Fruit fly (Drosophila melanogaster) whole organism, embryonic: ENCODE measurements around the gene AP-1mu.

Experiments
- Adf1 ChIP-seq: fragments of 200-800 bp; sonication (Bioruptor generic); IDR thresholded peaks from 2 replicates; pipeline ENCODE4 v1.3.6; 2022; ENCODE audit warnings: missing biosample characterization, missing genetic modification characterization
- CG10147 ChIP-seq: fragments of 200-800 bp; sonication (Bioruptor generic); optimal IDR thresholded peaks from 2 replicates; lab custom pipeline; 2019; ENCODE audit warnings: missing biosample characterization, mild to moderate bottlenecking, missing genetic modification characterization, moderate library complexity
- CG10366 ChIP-seq: fragments of 200-800 bp; sonication (Bioruptor generic); IDR thresholded peaks from 2 replicates; pipeline ENCODE4 v1.3.6; 2022; ENCODE audit warnings: missing biosample characterization, missing genetic modification characterization
- CG11085 ChIP-seq: fragments of 200-800 bp; sonication (Bioruptor generic); IDR thresholded peaks from 2 replicates; pipeline ENCODE4 v1.3.6; 2022; ENCODE audit warnings: missing biosample characterization, missing genetic modification characterization
- CG13894 ChIP-seq: fragments of 200-800 bp; sonication (Bioruptor generic); optimal IDR thresholded peaks from 3 replicates; lab custom pipeline; 2018; ENCODE audit warnings: missing biosample characterization, mild to moderate bottlenecking, missing genetic modification characterization, moderate library complexity
- CG17568 ChIP-seq: fragments of 200-800 bp; sonication (Bioruptor generic); optimal IDR thresholded peaks from 2 replicates; lab custom pipeline; 2018; ENCODE audit warnings: missing biosample characterization, mild to moderate bottlenecking, missing genetic modification characterization, moderate library complexity
- CG18262 ChIP-seq: fragments of 200-800 bp; optimal IDR thresholded peaks from 3 replicates; lab custom pipeline; 2019; ENCODE audit warnings: missing biosample characterization, mild to moderate bottlenecking, missing genetic modification characterization, moderate library complexity
- CG18764 ChIP-seq: fragments of 200-800 bp; sonication (Bioruptor generic); optimal IDR thresholded peaks from 3 replicates; lab custom pipeline; 2016; ENCODE audit warnings: missing biosample characterization, missing genetic modification characterization
- CG4328 ChIP-seq: fragments of 200-800 bp; sonication (Bioruptor generic); optimal IDR thresholded peaks from 3 replicates; lab custom pipeline; 2017; ENCODE audit warnings: missing biosample characterization, missing genetic modification reagents, missing genetic modification characterization
- CG43689 ChIP-seq: fragments of 200-800 bp; sonication (Bioruptor generic); IDR thresholded peaks from 2 replicates; pipeline ENCODE4 v1.3.6; 2022; ENCODE audit warnings: missing biosample characterization, missing genetic modification characterization
- CG6175 ChIP-seq: fragments of 200-800 bp; sonication (Bioruptor generic); IDR thresholded peaks from 3 replicates; pipeline ENCODE4 v1.3.6; 2022; ENCODE audit warnings: missing biosample characterization, missing genetic modification characterization
- CG6654 ChIP-seq: fragments of 200-800 bp; sonication (Bioruptor generic); optimal IDR thresholded peaks from 2 replicates; lab custom pipeline; 2017; ENCODE audit warnings: missing biosample characterization, mild to moderate bottlenecking, missing genetic modification characterization
- CG6813 ChIP-seq: fragments of 200-800 bp; sonication (Bioruptor generic); optimal IDR thresholded peaks from 2 replicates; lab custom pipeline; 2017; ENCODE audit warnings: missing biosample characterization, missing genetic modification characterization, mild to moderate bottlenecking, moderate library complexity, missing genetic modification reagents
- CG7745 ChIP-seq: fragments of 200-800 bp; sonication (Bioruptor generic); optimal IDR thresholded peaks from 2 replicates; lab custom pipeline; 2018; ENCODE audit warnings: missing biosample characterization, mild to moderate bottlenecking, missing genetic modification characterization, moderate library complexity
- Camta ChIP-seq: fragments of 200-800 bp; sonication (Bioruptor generic); optimal IDR thresholded peaks from 2 replicates; lab custom pipeline; 2016; ENCODE audit warnings: missing biosample characterization, missing genetic modification characterization
- CoRest ChIP-seq: fragments of 200-800 bp; sonication (Bioruptor generic); optimal IDR thresholded peaks from 3 replicates; lab custom pipeline; 2018; ENCODE audit warnings: missing biosample characterization, mild to moderate bottlenecking, missing genetic modification characterization, moderate library complexity
- Deaf1 ChIP-seq: fragments of 200-800 bp; optimal IDR thresholded peaks from 3 replicates; lab custom pipeline; 2019; ENCODE audit warnings: missing biosample characterization, mild to moderate bottlenecking, missing genetic modification characterization, moderate library complexity
- Drgx ChIP-seq: fragments of 200-800 bp; sonication (Bioruptor generic); IDR thresholded peaks from 2 replicates; pipeline ENCODE4 v1.3.6; 2022; ENCODE audit warnings: missing biosample characterization, missing genetic modification characterization
- Fer1 ChIP-seq: fragments of 200-800 bp; sonication (Bioruptor generic); optimal IDR thresholded peaks from 2 replicates; lab custom pipeline; 2017; ENCODE audit warnings: missing biosample characterization, mild to moderate bottlenecking, missing genetic modification characterization
- Gsc ChIP-seq: fragments of 200-800 bp; sonication (Bioruptor generic); IDR thresholded peaks from 2 replicates; pipeline ENCODE4 v1.3.6; 2022; ENCODE audit warnings: missing biosample characterization, missing genetic modification characterization
- HmgZ ChIP-seq: fragments of 200-800 bp; sonication (Bioruptor generic); optimal IDR thresholded peaks from 2 replicates; lab custom pipeline; 2018; ENCODE audit warnings: missing biosample characterization, mild to moderate bottlenecking, missing genetic modification characterization
- Jarid2 ChIP-seq: fragments of 200-800 bp; sonication (Bioruptor generic); optimal IDR thresholded peaks from 3 replicates; lab custom pipeline; 2017; ENCODE audit warnings: mild to moderate bottlenecking, missing biosample characterization, missing genetic modification reagents, missing genetic modification characterization
- Mrtf ChIP-seq: fragments of 200-800 bp; sonication (Bioruptor generic); IDR thresholded peaks from 3 replicates; pipeline ENCODE4 v1.3.6; 2022; ENCODE audit warnings: missing biosample characterization, missing genetic modification characterization
- Nf-YA ChIP-seq: fragments of 200-800 bp; sonication (Bioruptor generic); IDR thresholded peaks from 2 replicates; pipeline ENCODE4 v1.3.6; 2022; ENCODE audit warnings: missing biosample characterization, missing genetic modification characterization
- Scr ChIP-seq: fragments of 200-800 bp; sonication (Bioruptor generic); IDR thresholded peaks from 2 replicates; pipeline ENCODE4 v1.3.6; 2022; ENCODE audit warnings: missing biosample characterization, missing genetic modification characterization; ENCODE audit not compliant: partially characterized antibody
- Sox100B ChIP-seq: fragments of 200-800 bp; sonication (Bioruptor generic); optimal IDR thresholded peaks from 3 replicates; lab custom pipeline; 2018; ENCODE audit warnings: missing biosample characterization, mild to moderate bottlenecking, missing genetic modification characterization
- Sry-β ChIP-seq: fragments of 200-800 bp; sonication (Bioruptor generic); optimal IDR thresholded peaks from 2 replicates; lab custom pipeline; 2018; ENCODE audit warnings: missing biosample characterization, mild to moderate bottlenecking, missing genetic modification characterization, moderate library complexity
- Ssrp ChIP-seq: fragments of 200-800 bp; sonication (Bioruptor generic); optimal IDR thresholded peaks from 2 replicates; lab custom pipeline; 2018; ENCODE audit warnings: missing biosample characterization, mild to moderate bottlenecking, missing genetic modification characterization, moderate library complexity
- Usf ChIP-seq: fragments of 200-800 bp; sonication (Bioruptor generic); optimal IDR thresholded peaks from 2 replicates; lab custom pipeline; 2017; ENCODE audit warnings: missing genotype, missing biosample characterization, missing genetic modification characterization
- abd-A ChIP-seq: fragments of 200-800 bp; sonication (Bioruptor generic); optimal IDR thresholded peaks from 3 replicates; lab custom pipeline; 2019; ENCODE audit warnings: missing biosample characterization, mild to moderate bottlenecking, missing genetic modification characterization, moderate library complexity
- ara ChIP-seq: fragments of 200-800 bp; sonication (Bioruptor generic); IDR thresholded peaks from 2 replicates; pipeline ENCODE4 v1.3.6; 2022; ENCODE audit warnings: missing biosample characterization, missing genetic modification characterization
- cato ChIP-seq: fragments of 200-800 bp; sonication (Bioruptor generic); optimal IDR thresholded peaks from 2 replicates; lab custom pipeline; 2016; ENCODE audit warnings: missing biosample characterization, missing genetic modification characterization, borderline replicate concordance
- chinmo ChIP-seq: fragments of 200-800 bp; sonication (Bioruptor generic); IDR thresholded peaks from 4 replicates; pipeline ENCODE4 v1.3.6; 2022; ENCODE audit warnings: missing biosample characterization, missing genetic modification characterization; ENCODE audit not compliant: partially characterized antibody
- crol ChIP-seq: fragments of 200-800 bp; sonication (Bioruptor generic); IDR thresholded peaks from 2 replicates; pipeline ENCODE4 v1.3.6; 2022; ENCODE audit warnings: missing biosample characterization, missing genetic modification characterization
- dmrt99B ChIP-seq: fragments of 200-800 bp; sonication (Bioruptor generic); optimal IDR thresholded peaks from 2 replicates; lab custom pipeline; 2018; ENCODE audit warnings: missing biosample characterization, mild to moderate bottlenecking, missing genetic modification characterization, moderate library complexity
- fd3F ChIP-seq: fragments of 200-800 bp; sonication (Bioruptor generic); optimal IDR thresholded peaks from 2 replicates; lab custom pipeline; 2018; ENCODE audit warnings: missing biosample characterization, mild to moderate bottlenecking, missing genetic modification characterization, moderate library complexity
- ftz-f1 ChIP-seq: fragments of 200-800 bp; sonication (Bioruptor generic); optimal IDR thresholded peaks from 2 replicates; lab custom pipeline; 2016; ENCODE audit warnings: missing biosample characterization, missing genetic modification characterization
- gsb-n ChIP-seq: fragments of 200-800 bp; sonication (Bioruptor generic); optimal IDR thresholded peaks from 3 replicates; lab custom pipeline; 2018; ENCODE audit warnings: missing biosample characterization, mild to moderate bottlenecking, missing genetic modification characterization
- gt ChIP-seq: fragments of 200-800 bp; sonication (Bioruptor generic); IDR thresholded peaks from 2 replicates; pipeline ENCODE4 v1.3.6; 2022; ENCODE audit warnings: missing biosample characterization, missing genetic modification characterization
- hb ChIP-seq: fragments of 200-800 bp; sonication (Bioruptor generic); IDR thresholded peaks from 3 replicates; pipeline ENCODE4 v1.3.6; 2022; ENCODE audit warnings: missing biosample characterization, missing genetic modification characterization; ENCODE audit not compliant: partially characterized antibody
- jigr1 ChIP-seq: fragments of 200-800 bp; sonication (Bioruptor generic); IDR thresholded peaks from 3 replicates; pipeline ENCODE4 v1.3.6; 2022; ENCODE audit warnings: missing biosample characterization, missing genetic modification characterization
- mld ChIP-seq: fragments of 200-800 bp; sonication (Bioruptor generic); IDR thresholded peaks from 3 replicates; pipeline ENCODE4 v1.3.6; 2022; ENCODE audit warnings: missing biosample characterization, missing genetic modification characterization; ENCODE audit not compliant: partially characterized antibody
- oc ChIP-seq: fragments of 200-800 bp; sonication (Bioruptor generic); optimal IDR thresholded peaks from 2 replicates; lab custom pipeline; 2018; ENCODE audit warnings: missing biosample characterization, mild to moderate bottlenecking, missing genetic modification characterization, moderate library complexity
- onecut ChIP-seq: fragments of 200-800 bp; sonication (Bioruptor generic); IDR thresholded peaks from 2 replicates; pipeline ENCODE4 v1.3.6; 2022; ENCODE audit warnings: missing biosample characterization, missing genetic modification characterization
- row ChIP-seq: fragments of 200-800 bp; sonication (Bioruptor generic); IDR thresholded peaks from 3 replicates; pipeline ENCODE4 v1.3.6; 2022; ENCODE audit warnings: missing biosample characterization, missing genetic modification characterization
- run ChIP-seq: fragments of 200-800 bp; sonication (Bioruptor generic); optimal IDR thresholded peaks from 3 replicates; lab custom pipeline; 2018; ENCODE audit warnings: missing biosample characterization, mild to moderate bottlenecking, missing genetic modification characterization
- sc ChIP-seq, 3 experiments: fragments of >200 bp in 2 of 3; fragments of 200-800 bp in 1 of 3; sonication (Bioruptor generic) in 1 of 3; optimal IDR thresholded peaks; 2 replicates in 2 of 3; 3 replicates in 1 of 3; lab custom pipeline; 2017; ENCODE audit warnings: mild to moderate bottlenecking in 1 of 3, missing biosample characterization in 1 of 3, missing genetic modification characterization in 1 of 3, missing genetic modification reagents in 1 of 3
- sim ChIP-seq: fragments of 200-800 bp; sonication (Bioruptor generic); IDR thresholded peaks from 2 replicates; pipeline ENCODE4 v1.3.6; 2022; ENCODE audit warnings: missing biosample characterization, missing genetic modification characterization
- slbo ChIP-seq: fragments of 200-800 bp; sonication (Bioruptor generic); IDR thresholded peaks from 2 replicates; pipeline ENCODE4 v1.3.6; 2022; ENCODE audit warnings: missing biosample characterization, missing genetic modification characterization
- sqz ChIP-seq: fragments of 200-800 bp; sonication (Bioruptor generic); optimal IDR thresholded peaks from 3 replicates; lab custom pipeline; 2018; ENCODE audit warnings: missing biosample characterization, mild to moderate bottlenecking, missing genetic modification characterization
- vvl ChIP-seq: fragments of 200-800 bp; sonication (Bioruptor generic); IDR thresholded peaks from 2 replicates; pipeline ENCODE4 v1.3.6; 2022; ENCODE audit warnings: missing biosample characterization, missing genetic modification characterization

The AP-1mu gene

dm6 chr3R:9594839-9595238 lies 35.5 kb upstream of the AP-1mu start:
- TF ChIP-seq Nf-YA (GFP tag; lab: Robert Waterston, UW): 0 out of 2 replicates have a peak, but pooled peaks have one; percentile 24
- TF ChIP-seq crol: peak; percentile 56
- no peak for TF ChIP-seq CoRest (tag; lab: Kevin White, UChicago)
- no peak for TF ChIP-seq CG6654 (GFP tag; lab: Kevin White, UChicago)
- no peak for TF ChIP-seq Adf1 (GFP tag; lab: Robert Waterston, UW)
- no peak for TF ChIP-seq Jarid2 (GFP tag; lab: Kevin White, UChicago)
- no peak for TF ChIP-seq CG18764 (GFP tag; lab: Kevin White, UChicago)
- TF ChIP-seq CG7745 (tag; lab: Kevin White, UChicago): no peak
- TF ChIP-seq CG17568 (GFP tag; lab: Kevin White, UChicago): no peak
- no peak for TF ChIP-seq Usf (GFP tag; lab: Kevin White, UChicago)
- TF ChIP-seq Drgx (GFP tag; lab: Robert Waterston, UW): peak; percentile 30; the same call in 1 of the 2 replicates
- TF ChIP-seq CG10366 (GFP tag; lab: Robert Waterston, UW): no peak
- no peak for TF ChIP-seq CG6175
- no peak for TF ChIP-seq slbo (GFP tag; lab: Robert Waterston, UW)
- no peak for TF ChIP-seq CG6813 (GFP tag; lab: Kevin White, UChicago)
- no peak for TF ChIP-seq CG18262 (tag; lab: Kevin White, UChicago)
- TF ChIP-seq abd-A (tag; lab: Kevin White, UChicago): no peak
- no peak for TF ChIP-seq ara (GFP tag; lab: Robert Waterston, UW)
- peak; percentile 50 for TF ChIP-seq sqz (GFP tag; lab: Kevin White, UChicago)
- TF ChIP-seq Scr: no peak
- 0 out of 4 replicates have a peak, but pooled peaks have one; percentile 61 for TF ChIP-seq chinmo (GFP tag; lab: Robert Waterston, UW)
- TF ChIP-seq sc (optimal IDR thresholded peaks at IDR 0.05; lab: Kevin White, UChicago): no peak
- no peak for TF ChIP-seq sc (GFP tag; optimal IDR thresholded peaks at IDR 0.05; lab: Kevin White, UChicago)
- no peak for TF ChIP-seq CG11085 (GFP tag; lab: Robert Waterston, UW)
- no peak for TF ChIP-seq fd3F (GFP tag; lab: Kevin White, UChicago)
- TF ChIP-seq row (GFP tag; lab: Robert Waterston, UW): no peak
- TF ChIP-seq jigr1 (GFP tag; lab: Robert Waterston, UW): no peak
- TF ChIP-seq Fer1: no peak
- no peak for TF ChIP-seq gsb-n
- TF ChIP-seq sim (GFP tag; lab: Robert Waterston, UW): no peak
- no peak for TF ChIP-seq ftz-f1 (GFP tag; lab: Kevin White, UChicago)
- no peak for TF ChIP-seq CG4328 (GFP tag; lab: Kevin White, UChicago)
- no peak for TF ChIP-seq HmgZ (tag; lab: Kevin White, UChicago)
- TF ChIP-seq CG13894 (tag; lab: Kevin White, UChicago): peak; percentile 58
- 0 out of 2 replicates have a peak, but pooled peaks have one; percentile 8 for TF ChIP-seq vvl (GFP tag; lab: Robert Waterston, UW)
- no peak for TF ChIP-seq oc
- TF ChIP-seq hb (GFP tag; lab: Robert Waterston, UW): no peak
- no peak for TF ChIP-seq Ssrp (tag; lab: Kevin White, UChicago)
- peak; percentile 17 for TF ChIP-seq Deaf1 (tag; lab: Kevin White, UChicago)
- TF ChIP-seq Camta (GFP tag; lab: Kevin White, UChicago): no peak
- no peak for TF ChIP-seq Sox100B (GFP tag; lab: Kevin White, UChicago)
- no peak for TF ChIP-seq dmrt99B (tag; lab: Kevin White, UChicago)
- no peak for TF ChIP-seq onecut
- no peak for TF ChIP-seq Gsc (GFP tag; lab: Robert Waterston, UW)
- TF ChIP-seq CG43689 (GFP tag; lab: Robert Waterston, UW): no peak
- no peak for TF ChIP-seq gt
- no peak for TF ChIP-seq run (tag; lab: Kevin White, UChicago)
- no peak for TF ChIP-seq CG10147 (GFP tag; lab: Kevin White, UChicago)
- TF ChIP-seq mld (GFP tag; lab: Robert Waterston, UW): no peak
- no peak for TF ChIP-seq cato (GFP tag; lab: Kevin White, UChicago)
- TF ChIP-seq Mrtf: no peak
- no peak for TF ChIP-seq Sry-β (GFP tag; lab: Kevin White, UChicago)
